Worm (Caenorhabditis elegans) whole organism, L4 larva: ENCODE data around the gene W04H10.6.

Source experiments
- F26F4.8 ChIP-seq: fragments of 200-800 bp; sonication (Bioruptor generic); conservative IDR thresholded peaks from 2 replicates; pipeline ENCODE4 v1.3.6; 2022; ENCODE audit warnings: missing genetic modification characterization, missing compliant biosample characterization
- ZK337.2 ChIP-seq: fragments of 200-800 bp; sonication (Bioruptor generic); IDR thresholded peaks from 2 replicates; pipeline ENCODE4 v1.3.6; 2022; ENCODE audit warnings: missing genetic modification reagents, missing genetic modification characterization, missing compliant biosample characterization
- aha-1 ChIP-seq: fragments of 150-350 bp; peaks from one replicate; lab custom pipeline; 2014; ENCODE audit warnings: missing biosample characterization, missing genetic modification characterization
- ceh-62 ChIP-seq: sonication (generic microtip); optimal IDR thresholded peaks from 2 replicates; lab custom pipeline; 2017; ENCODE audit warnings: missing biosample characterization, missing genetic modification characterization
- ceh-82 ChIP-seq: sonication (generic microtip); optimal IDR thresholded peaks from 2 replicates; lab custom pipeline; 2017; ENCODE audit warnings: missing biosample characterization, missing genetic modification characterization
- dmd-6 ChIP-seq: fragments of 200-800 bp; sonication (Bioruptor generic); IDR thresholded peaks from 2 replicates; pipeline ENCODE4 v1.3.6; 2022; ENCODE audit warnings: missing genetic modification reagents, missing genetic modification characterization, missing compliant biosample characterization
- dmd-9 ChIP-seq: fragments of 200-800 bp; sonication (Bioruptor generic); IDR thresholded peaks from 2 replicates; pipeline ENCODE4 v1.3.6; 2022; ENCODE audit warnings: missing genetic modification reagents, missing genetic modification characterization, missing compliant biosample characterization
- egl-43 ChIP-seq: fragments of 200-800 bp; sonication (Bioruptor generic); IDR thresholded peaks from 2 replicates; pipeline ENCODE4 v1.3.6; 2022; ENCODE audit warnings: missing genetic modification reagents, missing genetic modification characterization, missing compliant biosample characterization
- hlh-11 ChIP-seq: fragments of 200-800 bp; sonication (Bioruptor generic); optimal IDR thresholded peaks from 2 replicates; lab custom pipeline; 2018; ENCODE audit warnings: mild to moderate bottlenecking, missing genetic modification characterization, missing compliant biosample characterization
- hlh-30 ChIP-seq: sonication (generic microtip); optimal IDR thresholded peaks from 2 replicates; lab custom pipeline; 2017; ENCODE audit warnings: antibody characterized with exemption, mild to moderate bottlenecking, missing genetic modification characterization, missing compliant biosample characterization; ENCODE audit not compliant: insufficient read depth
- lin-38 ChIP-seq: fragments of 200-800 bp; sonication (Bioruptor generic); IDR thresholded peaks from 2 replicates; pipeline ENCODE4 v1.3.6; 2022; ENCODE audit warnings: missing genetic modification reagents, missing genetic modification characterization, missing compliant biosample characterization
- lin-39 ChIP-seq: fragments of 150-350 bp; optimal IDR thresholded peaks from 2 replicates; lab custom pipeline; 2014; ENCODE audit warnings: missing biosample characterization, missing genetic modification reagents, missing genetic modification characterization
- madf-5 ChIP-seq, 2 experiments: fragments of 200-800 bp; sonication (Bioruptor generic); IDR thresholded peaks; 2 replicates each; pipeline ENCODE4 v1.3.6; 2022; ENCODE audit warnings: missing compliant biosample characterization in 2 of 2, missing genetic modification characterization in 2 of 2
- mes-2 ChIP-seq: sonication (generic microtip); optimal IDR thresholded peaks from 2 replicates; lab custom pipeline; 2016; ENCODE audit warnings: missing genotype, mild to moderate bottlenecking, missing genetic modification characterization, missing compliant biosample characterization; ENCODE audit not compliant: poor library complexity, severe bottlenecking
- nhr-237 ChIP-seq: sonication (generic microtip); optimal IDR thresholded peaks from 2 replicates; lab custom pipeline; 2017; ENCODE audit warnings: missing biosample characterization, missing genetic modification characterization
- nhr-41 ChIP-seq: fragments of 200-800 bp; sonication (Bioruptor generic); IDR thresholded peaks from 2 replicates; pipeline ENCODE4 v1.3.6; 2022; ENCODE audit warnings: missing genetic modification reagents, missing genetic modification characterization, missing compliant biosample characterization
- nhr-42 ChIP-seq: fragments of 200-800 bp; sonication (Bioruptor generic); IDR thresholded peaks from 2 replicates; pipeline ENCODE4 v1.3.6; 2022; ENCODE audit warnings: missing genetic modification characterization, missing compliant biosample characterization
- nhr-76 ChIP-seq: fragments of 150-350 bp; optimal IDR thresholded peaks from 2 replicates; lab custom pipeline; 2014; ENCODE audit warnings: missing biosample characterization, missing genetic modification characterization
- pqm-1 ChIP-seq: sonication (generic microtip); optimal IDR thresholded peaks from 2 replicates; lab custom pipeline; 2017; ENCODE audit warnings: missing biosample characterization, missing genetic modification characterization
- sdz-12 ChIP-seq: fragments of 200-800 bp; sonication (Bioruptor generic); optimal IDR thresholded peaks from 2 replicates; lab custom pipeline; 2018; ENCODE audit warnings: mild to moderate bottlenecking, missing genetic modification characterization, missing compliant biosample characterization
- set-16 ChIP-seq: fragments of 200-800 bp; sonication (Bioruptor generic); IDR thresholded peaks from 2 replicates; pipeline ENCODE4 v1.3.6; 2022; ENCODE audit warnings: missing genetic modification reagents, missing genetic modification characterization, missing compliant biosample characterization
- snpc-1.2 ChIP-seq: fragments of 200-800 bp; sonication (Bioruptor generic); IDR thresholded peaks from 2 replicates; pipeline ENCODE4 v1.3.6; 2022; ENCODE audit warnings: missing genetic modification reagents, missing genetic modification characterization, missing compliant biosample characterization
- spr-3 ChIP-seq: fragments of 200-800 bp; sonication (Bioruptor generic); optimal IDR thresholded peaks from 2 replicates; lab custom pipeline; 2018; ENCODE audit warnings: mild to moderate bottlenecking, missing genetic modification characterization, missing compliant biosample characterization
- tag-97 ChIP-seq: fragments of 200-800 bp; sonication (Bioruptor generic); IDR thresholded peaks from 2 replicates; pipeline ENCODE4 v1.3.6; 2022; ENCODE audit warnings: missing genetic modification characterization, missing compliant biosample characterization
- unc-130 ChIP-seq: sonication (generic microtip); optimal IDR thresholded peaks from 2 replicates; lab custom pipeline; 2016; ENCODE audit warnings: missing genetic modification reagents, missing genetic modification characterization, missing compliant biosample characterization
- unc-62 ChIP-seq, 3 experiments: fragments of 150-350 bp in 1 of 3; sonication (generic microtip); optimal IDR thresholded peaks in 2 of 3; peaks in 1 of 3; 1 replicate in 1 of 3; 2 replicates in 2 of 3; lab custom pipeline; 2014 to 2017; ENCODE audit warnings: missing biosample characterization in 3 of 3, missing genetic modification characterization in 3 of 3, missing genetic modification reagents in 3 of 3, missing genotype in 1 of 3
- zfp-2 ChIP-seq: sonication (generic microtip); optimal IDR thresholded peaks from 2 replicates; lab custom pipeline; 2016; ENCODE audit warnings: mild to moderate bottlenecking, missing genetic modification characterization, missing compliant biosample characterization
- zip-11 ChIP-seq: fragments of 200-800 bp; sonication (Bioruptor generic); IDR thresholded peaks from 2 replicates; pipeline ENCODE4 v1.3.6; 2022; ENCODE audit warnings: missing genetic modification characterization, missing compliant biosample characterization
- ztf-7 ChIP-seq: fragments of 150-350 bp; optimal IDR thresholded peaks from 2 replicates; lab custom pipeline; 2014; ENCODE audit warnings: missing biosample characterization, missing genetic modification characterization

Gene W04H10.6

DNA sequence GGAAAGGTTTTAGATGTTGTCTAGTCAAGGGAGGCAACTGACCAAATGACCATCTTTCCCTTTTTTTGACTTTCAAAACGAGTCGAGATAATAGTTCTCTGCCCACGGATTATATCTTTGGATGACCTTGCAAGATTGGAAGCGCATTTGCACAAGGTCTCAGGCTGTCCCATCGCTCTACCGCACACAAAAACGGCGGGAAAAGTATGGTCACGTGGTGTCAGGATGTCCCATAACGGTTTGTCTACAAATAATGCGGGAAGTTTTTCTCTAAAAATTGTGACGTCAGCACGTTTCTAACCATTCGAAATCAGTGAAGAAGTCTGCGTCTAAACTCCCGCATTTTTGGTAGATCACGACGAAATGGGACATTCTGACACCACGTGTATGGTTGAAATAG is at the start of gene W04H10.6:
Gene W04H10.6, minus strand, starts transcription at position 101 of the 400 bp plus-strand sequence.
- TF ChIP-seq unc-62 (GFP tag; optimal IDR thresholded peaks at IDR 0.05 in 1 of 2; lab: Kevin White, UChicago) (peak in 1 of 2 experiments; percentile 10), unc-62 (tag; optimal IDR thresholded peaks at IDR 0.05; lab: Kevin White, UChicago) (no peak), zfp-2 (no peak)
- TF ChIP-seq, all 104 proteins: peak for 1

DNA sequence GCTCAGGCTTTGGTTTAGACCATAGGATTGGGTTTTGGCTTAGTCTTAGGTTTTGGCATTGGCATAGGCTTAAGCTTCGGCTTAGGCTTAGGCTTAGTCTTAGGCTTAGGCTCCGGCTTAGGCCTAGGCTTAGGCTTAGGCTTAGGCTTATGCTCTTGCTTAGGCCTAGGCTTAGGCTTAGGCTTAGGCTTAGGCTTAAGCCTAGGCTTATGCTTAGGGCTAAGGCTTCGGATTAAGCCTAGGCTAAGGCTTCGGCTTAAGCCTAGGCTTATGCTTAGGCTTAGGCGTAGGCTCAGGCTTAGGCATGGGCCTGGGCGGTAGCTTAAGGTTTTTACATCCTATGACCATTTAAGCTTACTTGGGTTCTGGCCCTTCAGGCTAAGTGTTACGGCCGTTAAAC is 43.1 kb upstream of the W04H10.6 start:
- TF ChIP-seq unc-130 (GFP tag; lab: Kevin White, UChicago) (no peak), unc-62 (GFP tag; optimal IDR thresholded peaks at IDR 0.05 in 1 of 2; lab: Kevin White, UChicago) (peak in 1 of 2 experiments; percentile 12), unc-62 (tag; optimal IDR thresholded peaks at IDR 0.05; lab: Kevin White, UChicago) (no peak)

- TF ChIP-seq nhr-237 (tag; lab: Kevin White, UChicago) (no peak), aha-1 (peak; percentile 24), sdz-12 (no peak), hlh-11 (tag; lab: Kevin White, UChicago) (no peak), mes-2 (tag; lab: Kevin White, UChicago) (peak; percentile 32), ceh-62 (no peak), lin-38 (GFP tag; lab: Robert Waterston, UW) (peak; percentile 46)
Measured at ce11 chrII:650321-651005, 42.2 kb upstream of the W04H10.6 start, which contains the start of the genes K07E8.7 and frpr-14. Gene K07E8.7 (minus strand): TSS chrII:650367. Gene frpr-14 (plus strand): TSS chrII:650955.

DNA sequence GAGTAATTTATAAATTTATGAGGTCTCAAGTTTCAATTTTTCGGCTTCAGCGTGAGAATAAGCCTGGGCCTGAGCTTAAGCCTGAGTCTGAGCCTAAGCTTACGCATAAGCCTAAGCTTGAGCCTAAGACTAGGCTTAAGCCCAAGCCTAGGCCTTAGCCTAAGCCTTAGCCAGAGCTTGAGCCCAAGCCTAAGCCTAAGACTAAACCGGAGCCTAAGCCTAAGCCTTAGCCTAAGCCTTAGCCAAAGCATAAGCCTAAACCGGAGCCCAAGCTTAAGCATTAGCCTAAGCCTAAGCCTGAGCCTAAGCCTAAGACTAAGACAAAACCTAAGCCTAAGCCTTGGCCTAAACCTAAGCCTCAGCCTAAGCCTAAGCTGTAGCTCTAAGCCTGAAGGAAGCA is 35.5 kb upstream of the W04H10.6 start:
- no peak for TF ChIP-seq nhr-76 (tag; lab: Kevin White, UChicago)
- no peak for TF ChIP-seq nhr-42
- no peak for TF ChIP-seq tag-97
- no peak for TF ChIP-seq lin-39 (tag; lab: Kevin White, UChicago)
- TF ChIP-seq hlh-30 (tag; lab: Kevin White, UChicago), result no peak
- TF ChIP-seq ztf-7 (tag; lab: Kevin White, UChicago), result no peak
- TF ChIP-seq ceh-82 (tag; lab: Kevin White, UChicago), result no peak
- no peak for TF ChIP-seq madf-5 (GFP tag; IDR thresholded peaks at IDR 0.05; lab: Robert Waterston, UW)
- TF ChIP-seq nhr-41 (GFP tag; lab: Robert Waterston, UW), result no peak
- no peak for TF ChIP-seq dmd-9 (GFP tag; lab: Robert Waterston, UW)
- TF ChIP-seq spr-3 (GFP tag; lab: Kevin White, UChicago), result no peak
- no peak for TF ChIP-seq unc-130 (GFP tag; lab: Kevin White, UChicago)
- TF ChIP-seq snpc-1.2 (GFP tag; lab: Robert Waterston, UW), result no peak
- TF ChIP-seq set-16 (GFP tag; lab: Robert Waterston, UW), result no peak
- no peak for TF ChIP-seq zip-11 (GFP tag; lab: Robert Waterston, UW)
- TF ChIP-seq F26F4.8, result no peak
- TF ChIP-seq dmd-6 (GFP tag; lab: Robert Waterston, UW), result no peak
- TF ChIP-seq pqm-1, result no peak
- TF ChIP-seq, all 104 proteins: peak for 0

DNA sequence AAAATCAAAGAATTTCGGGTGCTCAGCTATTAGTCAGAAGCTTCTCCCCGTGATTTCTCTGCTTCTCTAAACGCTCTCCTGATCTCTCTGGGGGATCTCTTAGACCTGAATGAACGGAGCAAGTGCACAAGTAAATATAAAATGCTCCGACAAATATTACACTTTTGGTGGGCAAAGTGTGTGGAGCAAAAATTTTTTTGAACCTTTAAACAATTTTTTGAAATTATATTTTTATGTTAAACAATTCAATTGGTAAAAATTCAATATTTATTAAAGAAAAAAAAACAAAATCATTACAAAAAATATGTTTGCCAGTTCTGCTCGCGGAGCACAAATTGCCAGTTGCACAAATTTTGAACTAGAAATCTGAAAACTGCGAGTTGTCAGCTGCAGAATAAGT is 31.2 kb upstream of the W04H10.6 start, which contains the start of gene K07E8.6:
Gene K07E8.6, minus strand, starts transcription at position 101 of the 400 bp plus-strand sequence.
- no peak for TF ChIP-seq ZK337.2 (GFP tag; lab: Robert Waterston, UW)

ce11 chrII:633984-634383 is 25.7 kb upstream of the W04H10.6 start, which contains the start of gene T04B8.1:
Gene T04B8.1 (plus strand): TSS chrII:634284.
- TF ChIP-seq aha-1, result peak; percentile 29
- no peak for TF ChIP-seq egl-43 (GFP tag; lab: Robert Waterston, UW)
- TF ChIP-seq, all 104 proteins: peak for 1
